Worm (Caenorhabditis elegans) whole organism, L4 larva: ENCODE measurements around the gene F49E11.2.
A peak's percentile ranks its signal among the peaks of the same experiment; 100 is the strongest.

Experiments
- lsy-2 ChIP-seq, 2 experiments: fragments of 150-350 bp in 1 of 2; sonication (generic microtip) in 1 of 2; optimal IDR thresholded peaks; 2 replicates each; lab custom pipeline; 2014 to 2017; ENCODE audit warnings: missing biosample characterization in 2 of 2, missing genetic modification characterization in 2 of 2
- nhr-11 ChIP-seq: fragments of 150-350 bp; optimal IDR thresholded peaks from 2 replicates; lab custom pipeline; 2014; ENCODE audit warnings: missing biosample characterization, missing genetic modification characterization

ce11 chrIV:13016820-13017219 is 22.0 kb downstream of the F49E11.2 start:
- TF ChIP-seq nhr-11 (tag; lab: Kevin White, UChicago) (no peak), lsy-2 (tag; optimal IDR thresholded peaks at IDR 0.05; lab: Kevin White, UChicago) (peak in 1 of 2 experiments; percentile 7)
